Fruit fly (Drosophila melanogaster) whole organism, embryonic: Measurements from ENCODE around the gene CG10140.

ENCODE experiments used
- CG10366 ChIP-seq: fragments of 200-800 bp; sonication (Bioruptor generic); IDR thresholded peaks from 2 replicates; pipeline ENCODE4 v1.3.6; 2022; ENCODE audit warnings: missing biosample characterization, missing genetic modification characterization
- CG10654 ChIP-seq: fragments of 200-800 bp; sonication (Bioruptor generic); optimal IDR thresholded peaks from 2 replicates; lab custom pipeline; 2016; ENCODE audit warnings: missing biosample characterization, missing genetic modification characterization
- CG14050 ChIP-seq: fragments of 200-800 bp; sonication (Bioruptor generic); IDR thresholded peaks from 3 replicates; pipeline ENCODE4 v1.3.6; 2022; ENCODE audit warnings: missing biosample characterization, missing genetic modification characterization
- CG15269 ChIP-seq: fragments of 200-800 bp; sonication (Bioruptor generic); optimal IDR thresholded peaks from 2 replicates; lab custom pipeline; 2018; ENCODE audit warnings: missing biosample characterization, mild to moderate bottlenecking, missing genetic modification characterization, moderate library complexity
- CG1603 ChIP-seq: fragments of 200-800 bp; sonication (Bioruptor generic); optimal IDR thresholded peaks from 2 replicates; lab custom pipeline; 2019; ENCODE audit warnings: missing biosample characterization, mild to moderate bottlenecking, missing genetic modification characterization, moderate library complexity
- CG17359 ChIP-seq: fragments of 200-800 bp; sonication (Bioruptor generic); optimal IDR thresholded peaks from 3 replicates; lab custom pipeline; 2018; ENCODE audit warnings: missing biosample characterization, mild to moderate bottlenecking, missing genetic modification characterization, moderate library complexity
- CG18599 ChIP-seq: fragments of 200-800 bp; sonication (Bioruptor generic); optimal IDR thresholded peaks from 3 replicates; lab custom pipeline; 2017; ENCODE audit warnings: missing biosample characterization, missing genetic modification characterization, mild to moderate bottlenecking, moderate library complexity, missing genetic modification reagents
- CG32767 ChIP-seq: fragments of 200-800 bp; sonication (Bioruptor generic); IDR thresholded peaks from 2 replicates; pipeline ENCODE4 v1.3.6; 2022; ENCODE audit warnings: missing biosample characterization, missing genetic modification characterization
- CG3281 ChIP-seq: fragments of 200-800 bp; sonication (Bioruptor generic); optimal IDR thresholded peaks from 3 replicates; lab custom pipeline; 2017; ENCODE audit warnings: missing biosample characterization, mild to moderate bottlenecking, missing genetic modification characterization
- CG33213 ChIP-seq: fragments of 200-800 bp; sonication (Bioruptor generic); optimal IDR thresholded peaks from 3 replicates; lab custom pipeline; 2016; ENCODE audit warnings: missing biosample characterization, missing genetic modification characterization
- CG5953 ChIP-seq: fragments of 200-800 bp; sonication (Bioruptor generic); IDR thresholded peaks from 2 replicates; pipeline ENCODE4 v1.3.6; 2022; ENCODE audit warnings: missing biosample characterization, missing genetic modification characterization
- CG6854 ChIP-seq: fragments of 200-800 bp; sonication (Bioruptor generic); optimal IDR thresholded peaks from 3 replicates; lab custom pipeline; 2017; ENCODE audit warnings: missing biosample characterization, mild to moderate bottlenecking, missing genetic modification characterization
- CG8281 ChIP-seq: fragments of 200-800 bp; sonication (Bioruptor generic); optimal IDR thresholded peaks from 2 replicates; lab custom pipeline; 2018; ENCODE audit warnings: missing biosample characterization, mild to moderate bottlenecking, missing genetic modification characterization, moderate library complexity
- CG8944 ChIP-seq: fragments of 200-800 bp; sonication (Bioruptor generic); optimal IDR thresholded peaks from 3 replicates; lab custom pipeline; 2016; ENCODE audit warnings: missing biosample characterization, missing genetic modification characterization
- CG9609 ChIP-seq: fragments of 200-800 bp; sonication (Bioruptor generic); optimal IDR thresholded peaks from 3 replicates; lab custom pipeline; 2016; ENCODE audit warnings: missing biosample characterization, missing genetic modification characterization
- CG9932 ChIP-seq: fragments of 200-800 bp; sonication (Bioruptor generic); IDR thresholded peaks from 2 replicates; pipeline ENCODE4 v1.3.6; 2022; ENCODE audit warnings: missing biosample characterization, missing genetic modification characterization
- CHES-1-like ChIP-seq: fragments of 200-800 bp; sonication (Bioruptor generic); optimal IDR thresholded peaks from 2 replicates; lab custom pipeline; 2016; ENCODE audit warnings: missing biosample characterization, missing genetic modification characterization
- Dad ChIP-seq: fragments of 200-800 bp; sonication (Bioruptor generic); optimal IDR thresholded peaks from 3 replicates; lab custom pipeline; 2016; ENCODE audit warnings: missing biosample characterization, missing genetic modification characterization
- Doc2 ChIP-seq: fragments of 200-800 bp; sonication (Bioruptor generic); IDR thresholded peaks from 2 replicates; pipeline ENCODE4 v1.3.6; 2022; ENCODE audit warnings: missing biosample characterization, missing genetic modification characterization
- Ets65A ChIP-seq: fragments of 200-800 bp; sonication (Bioruptor generic); peaks from one replicate; lab custom pipeline; 2016; ENCODE audit warnings: missing biosample characterization, missing genetic modification characterization
- HLH4C ChIP-seq: fragments of 200-800 bp; sonication (Bioruptor generic); IDR thresholded peaks from 3 replicates; pipeline ENCODE4 v1.3.6; 2022; ENCODE audit warnings: missing biosample characterization, missing genetic modification characterization; ENCODE audit not compliant: partially characterized antibody
- NFAT ChIP-seq: fragments of 200-800 bp; sonication (Bioruptor generic); IDR thresholded peaks from 2 replicates; pipeline ENCODE4 v1.3.6; 2022; ENCODE audit warnings: missing biosample characterization, missing genetic modification characterization
- NK7.1 ChIP-seq: fragments of 200-800 bp; sonication (Bioruptor generic); optimal IDR thresholded peaks from 3 replicates; lab custom pipeline; 2016; ENCODE audit warnings: missing biosample characterization, missing genetic modification characterization
- Nf-YB ChIP-seq: fragments of 200-800 bp; sonication (Bioruptor generic); optimal IDR thresholded peaks from 3 replicates; lab custom pipeline; 2019; ENCODE audit warnings: missing biosample characterization, mild to moderate bottlenecking, missing genetic modification characterization, moderate library complexity
- Sry-δ ChIP-seq: fragments of 200-800 bp; sonication (Bioruptor generic); optimal IDR thresholded peaks from 2 replicates; lab custom pipeline; 2016; ENCODE audit warnings: missing biosample characterization, missing genetic modification characterization
- Xbp1 ChIP-seq: fragments of 200-800 bp; sonication (Bioruptor generic); optimal IDR thresholded peaks from 3 replicates; lab custom pipeline; 2016; ENCODE audit warnings: missing biosample characterization, mild to moderate bottlenecking, missing genetic modification characterization
- cad ChIP-seq: fragments of >200 bp; optimal IDR thresholded peaks from 2 replicates; lab custom pipeline; 2017; ENCODE audit warnings: missing biosample characterization, missing genetic modification characterization
- dan ChIP-seq: fragments of 200-800 bp; sonication (Bioruptor generic); IDR thresholded peaks from 2 replicates; pipeline ENCODE4 v1.3.6; 2022; ENCODE audit warnings: missing biosample characterization, missing genetic modification characterization
- dpn ChIP-seq, 2 experiments: fragments of 200-800 bp; sonication (Bioruptor generic); optimal IDR thresholded peaks; 3 replicates each; lab custom pipeline; 2016; ENCODE audit warnings: missing biosample characterization in 2 of 2, missing genetic modification characterization in 2 of 2
- esg ChIP-seq: fragments of 200-800 bp; sonication (Bioruptor generic); conservative IDR thresholded peaks from 2 replicates; pipeline ENCODE4 v1.3.6; 2022; ENCODE audit warnings: missing biosample characterization, missing genetic modification characterization
- ewg ChIP-seq: fragments of 200-800 bp; sonication (Bioruptor generic); optimal IDR thresholded peaks from 3 replicates; lab custom pipeline; 2017; ENCODE audit warnings: mild to moderate bottlenecking, missing biosample characterization, missing genetic modification reagents, missing genetic modification characterization
- eyg ChIP-seq: fragments of 200-800 bp; sonication (Bioruptor generic); optimal IDR thresholded peaks from 3 replicates; lab custom pipeline; 2016; ENCODE audit warnings: missing biosample characterization, missing genetic modification characterization
- gcm ChIP-seq: fragments of 200-800 bp; sonication (Bioruptor generic); optimal IDR thresholded peaks from 2 replicates; lab custom pipeline; 2019; ENCODE audit warnings: missing biosample characterization, mild to moderate bottlenecking, missing genetic modification characterization, moderate library complexity
- gem ChIP-seq: fragments of 200-800 bp; sonication (Bioruptor generic); optimal IDR thresholded peaks from 2 replicates; lab custom pipeline; 2019; ENCODE audit warnings: missing biosample characterization, mild to moderate bottlenecking, missing genetic modification characterization, moderate library complexity
- ind ChIP-seq: fragments of 200-800 bp; sonication (Bioruptor generic); optimal IDR thresholded peaks from 3 replicates; lab custom pipeline; 2016; ENCODE audit warnings: missing biosample characterization, missing genetic modification characterization
- kah ChIP-seq: fragments of 200-800 bp; sonication (Bioruptor generic); optimal IDR thresholded peaks from 2 replicates; lab custom pipeline; 2018; ENCODE audit warnings: missing biosample characterization, mild to moderate bottlenecking, missing genetic modification characterization
- kay ChIP-seq: fragments of 200-800 bp; sonication (Bioruptor generic); optimal IDR thresholded peaks from 2 replicates; lab custom pipeline; 2016; ENCODE audit warnings: missing biosample characterization, missing genetic modification characterization
- mam ChIP-seq: fragments of 200-800 bp; sonication (Bioruptor generic); optimal IDR thresholded peaks from 3 replicates; lab custom pipeline; 2016; ENCODE audit warnings: missing biosample characterization, missing genetic modification characterization
- nerfin-1 ChIP-seq: fragments of 200-800 bp; sonication (Bioruptor generic); optimal IDR thresholded peaks from 3 replicates; lab custom pipeline; 2019; ENCODE audit warnings: missing biosample characterization, mild to moderate bottlenecking, missing genetic modification characterization, moderate library complexity
- otp ChIP-seq: fragments of 200-800 bp; sonication (Bioruptor generic); IDR thresholded peaks from 3 replicates; pipeline ENCODE4, ENCODE4 v1.3.6; 2022; ENCODE audit warnings: missing biosample characterization, missing genetic modification characterization
- pfk ChIP-seq: fragments of 200-800 bp; sonication (Bioruptor generic); optimal IDR thresholded peaks from 2 replicates; lab custom pipeline; 2018; ENCODE audit warnings: missing biosample characterization, mild to moderate bottlenecking, missing genetic modification characterization, moderate library complexity
- sc ChIP-seq, 3 experiments: fragments of >200 bp in 2 of 3; fragments of 200-800 bp in 1 of 3; sonication (Bioruptor generic) in 1 of 3; optimal IDR thresholded peaks; 2 replicates in 2 of 3; 3 replicates in 1 of 3; lab custom pipeline; 2017; ENCODE audit warnings: mild to moderate bottlenecking in 1 of 3, missing biosample characterization in 1 of 3, missing genetic modification characterization in 1 of 3, missing genetic modification reagents in 1 of 3
- sima ChIP-seq: fragments of 200-800 bp; sonication (Bioruptor generic); optimal IDR thresholded peaks from 2 replicates; lab custom pipeline; 2016; ENCODE audit warnings: missing biosample characterization, missing genetic modification characterization
- so ChIP-seq: fragments of 200-800 bp; sonication (Bioruptor generic); IDR thresholded peaks from 3 replicates; pipeline ENCODE4 v1.3.6; 2022; ENCODE audit warnings: missing biosample characterization, missing genetic modification characterization
- tap ChIP-seq: fragments of 200-800 bp; optimal IDR thresholded peaks from 3 replicates; lab custom pipeline; 2019; ENCODE audit warnings: missing biosample characterization, mild to moderate bottlenecking, missing genetic modification characterization, moderate library complexity
- tx ChIP-seq: fragments of 200-800 bp; sonication (Bioruptor generic); optimal IDR thresholded peaks from 2 replicates; lab custom pipeline; 2016; ENCODE audit warnings: missing biosample characterization, missing genetic modification characterization
- wor ChIP-seq: fragments of 200-800 bp; sonication (Bioruptor generic); IDR thresholded peaks from 2 replicates; pipeline ENCODE4 v1.3.6; 2022; ENCODE audit warnings: missing biosample characterization, missing genetic modification characterization
- yki ChIP-seq: fragments of >200 bp; optimal IDR thresholded peaks from 3 replicates; lab custom pipeline; 2018

Gene CG10140

DNA sequence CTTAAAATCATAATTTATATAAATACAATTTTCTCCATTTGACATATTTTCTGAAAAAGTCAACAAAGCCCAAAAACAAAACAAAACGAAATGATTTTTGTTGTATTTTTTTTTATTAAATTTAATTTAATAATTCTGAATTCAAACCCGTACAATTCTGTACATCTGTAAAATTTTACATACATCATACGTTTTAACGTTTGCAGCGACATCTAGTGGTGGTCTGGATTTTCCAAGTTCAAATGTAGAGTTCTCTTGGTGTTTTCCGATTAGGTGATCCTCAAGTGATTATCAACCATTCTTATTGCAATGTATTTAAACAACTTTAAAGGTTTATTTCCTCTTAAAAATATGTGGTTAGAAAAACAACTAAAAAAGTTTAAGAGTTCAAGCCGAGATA lies 29.3 kb downstream of the CG10140 start (continued):
- TF ChIP-seq CG9932 (GFP tag; lab: Robert Waterston, UW) (peak; percentile 43; the same call in 1 of the 2 replicates), sima (GFP tag; lab: Kevin White, UChicago) (no peak), ewg (no peak), CG14050 (GFP tag; lab: Robert Waterston, UW) (no peak), CG8944 (GFP tag; lab: Kevin White, UChicago) (peak; percentile 26), mam (GFP tag; lab: Kevin White, UChicago) (peak; percentile 43), CG6854 (no peak), pfk (no peak), cad (GFP tag; lab: Kevin White, UChicago) (no peak), CG18599 (GFP tag; lab: Kevin White, UChicago) (no peak), ind (peak; percentile 33), CG9609 (no peak), NK7.1 (GFP tag; lab: Kevin White, UChicago) (no peak), NFAT (GFP tag; lab: Robert Waterston, UW) (peak; percentile 38; the same call in 1 of the 2 replicates), esg (no peak), Doc2 (GFP tag; lab: Robert Waterston, UW) (no peak), otp (GFP tag; lab: Robert Waterston, UW) (no peak), Ets65A (peak; percentile 70), CG1603 (tag; lab: Kevin White, UChicago) (peak; percentile 49), HLH4C (no peak), yki (lab: Kevin White, UChicago) (peak; percentile 19), CG3281 (GFP tag; lab: Kevin White, UChicago) (no peak), gem (tag; lab: Kevin White, UChicago) (peak; percentile 54), eyg (GFP tag; lab: Kevin White, UChicago) (no peak), CG33213 (GFP tag; lab: Kevin White, UChicago) (peak; percentile 49), nerfin-1 (tag; lab: Kevin White, UChicago) (no peak), Sry-δ (GFP tag; lab: Kevin White, UChicago) (peak; percentile 7), CG15269 (tag; lab: Kevin White, UChicago) (no peak), CG17359 (tag; lab: Kevin White, UChicago) (peak; percentile 54), CG10366 (GFP tag; lab: Robert Waterston, UW) (no peak), dan (GFP tag; lab: Robert Waterston, UW) (no peak), Dad (GFP tag; lab: Kevin White, UChicago) (no peak), dpn (GFP tag; optimal IDR thresholded peaks at IDR 0.05; lab: Kevin White, UChicago) (peak; percentile 24 to 63), kay (GFP tag; lab: Kevin White, UChicago) (peak; percentile 21), Nf-YB (GFP tag; lab: Kevin White, UChicago) (no peak), tx (GFP tag; lab: Kevin White, UChicago) (no peak), CG5953 (GFP tag; lab: Robert Waterston, UW) (no peak), CG8281 (tag; lab: Kevin White, UChicago) (no peak), so (GFP tag; lab: Robert Waterston, UW) (no peak), CHES-1-like (GFP tag; lab: Kevin White, UChicago) (no peak), kah (GFP tag; lab: Kevin White, UChicago) (no peak), tap (tag; lab: Kevin White, UChicago) (no peak), CG32767 (no peak), sc (optimal IDR thresholded peaks at IDR 0.05; lab: Kevin White, UChicago) (no peak), sc (GFP tag; optimal IDR thresholded peaks at IDR 0.05; lab: Kevin White, UChicago) (no peak), Xbp1 (peak; percentile 72), gcm (no peak), CG10654 (GFP tag; lab: Kevin White, UChicago) (peak; percentile 33), wor (GFP tag; lab: Robert Waterston, UW) (no peak)
